Fruit fly (Drosophila melanogaster) whole organism, embryonic: ENCODE results near the gene CG9903.

Experiments
- CG1024 ChIP-seq: fragments of 200-800 bp; sonication (Bioruptor generic); IDR thresholded peaks from 2 replicates; pipeline ENCODE4 v1.3.6; 2022; ENCODE audit warnings: missing biosample characterization, missing genetic modification characterization
- CG14710 ChIP-seq: fragments of 200-800 bp; sonication (Bioruptor generic); optimal IDR thresholded peaks from 3 replicates; lab custom pipeline; 2019; ENCODE audit warnings: missing biosample characterization, mild to moderate bottlenecking, missing genetic modification characterization, moderate library complexity
- CG16813 ChIP-seq: fragments of 200-800 bp; sonication (Bioruptor generic); IDR thresholded peaks from 3 replicates; pipeline ENCODE4 v1.3.6; 2022; ENCODE audit warnings: missing biosample characterization, missing genetic modification characterization; ENCODE audit not compliant: partially characterized antibody
- CG17802 ChIP-seq: fragments of 200-800 bp; sonication (Bioruptor generic); optimal IDR thresholded peaks from 2 replicates; lab custom pipeline; 2018; ENCODE audit warnings: missing biosample characterization, mild to moderate bottlenecking, missing genetic modification characterization, moderate library complexity
- CG30431 ChIP-seq: fragments of 200-800 bp; sonication (Bioruptor generic); optimal IDR thresholded peaks from 2 replicates; lab custom pipeline; 2017; ENCODE audit warnings: missing biosample characterization, missing genetic modification characterization
- CG5245 ChIP-seq: fragments of 200-800 bp; sonication (Bioruptor generic); optimal IDR thresholded peaks from 3 replicates; lab custom pipeline; 2016; ENCODE audit warnings: missing biosample characterization, missing genetic modification characterization
- CG7928 ChIP-seq: fragments of 200-800 bp; sonication (Bioruptor generic); optimal IDR thresholded peaks from 2 replicates; lab custom pipeline; 2017; ENCODE audit warnings: missing biosample characterization, mild to moderate bottlenecking, missing genetic modification characterization
- Meics ChIP-seq: fragments of 200-800 bp; sonication (Bioruptor generic); optimal IDR thresholded peaks from 2 replicates; lab custom pipeline; 2017; ENCODE audit warnings: missing biosample characterization, mild to moderate bottlenecking, missing genetic modification characterization
- Ssrp ChIP-seq: fragments of 200-800 bp; sonication (Bioruptor generic); optimal IDR thresholded peaks from 2 replicates; lab custom pipeline; 2018; ENCODE audit warnings: missing biosample characterization, mild to moderate bottlenecking, missing genetic modification characterization, moderate library complexity
- emc ChIP-seq: fragments of 200-800 bp; sonication (Bioruptor generic); optimal IDR thresholded peaks from 2 replicates; lab custom pipeline; 2016; ENCODE audit warnings: missing biosample characterization, missing genetic modification characterization
- ftz-f1 ChIP-seq: fragments of 200-800 bp; sonication (Bioruptor generic); optimal IDR thresholded peaks from 2 replicates; lab custom pipeline; 2016; ENCODE audit warnings: missing biosample characterization, missing genetic modification characterization
- hbn ChIP-seq: fragments of 200-800 bp; sonication (Bioruptor generic); IDR thresholded peaks from 2 replicates; pipeline ENCODE4 v1.3.6; 2022; ENCODE audit warnings: missing biosample characterization, missing genetic modification characterization; ENCODE audit not compliant: partially characterized antibody
- lola ChIP-seq, 3 experiments: fragments of >200 bp in 2 of 3; fragments of 200-800 bp in 1 of 3; sonication (Bioruptor generic) in 1 of 3; optimal IDR thresholded peaks; 2 replicates each; lab custom pipeline; 2017 to 2019; ENCODE audit warnings: missing biosample characterization in 3 of 3, missing genetic modification characterization in 3 of 3, mild to moderate bottlenecking in 1 of 3, moderate library complexity in 1 of 3
- ttk ChIP-seq: fragments of 200-800 bp; sonication (Bioruptor generic); IDR thresholded peaks from 2 replicates; pipeline ENCODE4 v2.1.2; 2022; ENCODE audit warnings: missing biosample characterization, missing genetic modification characterization

DNA sequence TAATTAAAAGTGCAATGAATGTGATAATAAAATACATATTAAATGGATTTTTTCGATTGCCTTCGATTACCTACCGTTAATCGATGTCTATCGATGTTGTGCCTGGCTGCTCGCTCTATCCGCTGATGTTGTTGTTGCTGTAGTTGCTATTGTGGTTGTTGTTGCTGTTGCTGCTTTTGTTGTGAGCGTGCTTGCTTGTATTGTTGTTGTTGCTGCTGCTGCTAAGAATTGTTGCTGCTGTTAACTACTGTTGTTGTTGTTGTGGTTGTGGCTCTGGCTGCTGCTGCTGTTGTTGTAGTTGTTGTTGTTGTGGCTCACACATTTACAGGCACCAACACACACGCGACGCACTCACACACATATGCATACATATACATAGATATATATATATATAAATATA is 13.4 kb downstream of the CG9903 start:
- TF ChIP-seq Meics (GFP tag; lab: Kevin White, UChicago) (no peak), CG5245 (no peak), ftz-f1 (GFP tag; lab: Kevin White, UChicago) (no peak), CG7928 (GFP tag; lab: Kevin White, UChicago) (no peak), CG14710 (tag; lab: Kevin White, UChicago) (no peak), ttk (GFP tag; lab: Robert Waterston, UW) (no peak), Ssrp (tag; lab: Kevin White, UChicago) (no peak), hbn (GFP tag; lab: Robert Waterston, UW) (no peak), CG30431 (GFP tag; lab: Kevin White, UChicago) (no peak), CG16813 (GFP tag; lab: Robert Waterston, UW) (no peak), CG1024 (GFP tag; lab: Robert Waterston, UW) (no peak), lola (GFP tag; optimal IDR thresholded peaks at IDR 0.05; lab: Kevin White, UChicago) (no peak), CG17802 (tag; lab: Kevin White, UChicago) (no peak), emc (no peak)
